Worm (Caenorhabditis elegans): Measurements from ENCODE around the gene rif-1.1.

ce11 chrIV:17431287-17431686 lies 29.8 kb downstream of the rif-1.1 start, which contains the start of gene lact-6:
- TF ChIP-seq aly-2 (tag; optimal IDR thresholded peaks at IDR 0.05) (no peak), sptf-1 (tag; optimal IDR thresholded peaks at IDR 0.05) (no peak), ztf-11 (tag; optimal IDR thresholded peaks at IDR 0.05) (no peak), nhr-11 (tag; optimal IDR thresholded peaks at IDR 0.05) (no peak), lin-39 (tag; optimal IDR thresholded peaks at IDR 0.05) (no peak), ceh-82 (tag; optimal IDR thresholded peaks at IDR 0.05) (no peak), fos-1 (tag; optimal IDR thresholded peaks at IDR 0.05) (no peak), mab-9 (GFP tag; IDR thresholded peaks at IDR 0.05) (no peak), ama-1 (optimal IDR thresholded peaks at IDR 0.05) (no peak)
